Worm (Caenorhabditis elegans): ENCODE data around the gene eor-1.

The eor-1 gene

ce11 chrIV:4771792-4772191 is 27.2 kb downstream of the eor-1 start, which contains the start of gene R11E3.2:
Gene R11E3.2, plus strand, starts transcription at chrIV:4772092.
- TF ChIP-seq unc-130 (GFP tag; optimal IDR thresholded peaks at IDR 0.05): no peak
- TF ChIP-seq zip-11 (GFP tag; IDR thresholded peaks at IDR 0.05): no peak
- TF ChIP-seq ztf-7 (tag; optimal IDR thresholded peaks at IDR 0.05): no peak
- peak; percentile 28 for TF ChIP-seq pqm-1 (tag; optimal IDR thresholded peaks at IDR 0.05)
- TF ChIP-seq ceh-82 (tag; optimal IDR thresholded peaks at IDR 0.05): no peak
- TF ChIP-seq zfp-3 (GFP tag; conservative IDR thresholded peaks at IDR 0.05): no peak
- TF ChIP-seq dmd-8 (GFP tag; IDR thresholded peaks at IDR 0.05): no peak

- TF ChIP-seq unc-62 (GFP tag; optimal IDR thresholded peaks at IDR 0.05 in 1 of 2): peak in 1 of 2 experiments; percentile 14
- TF ChIP-seq unc-62 (tag; optimal IDR thresholded peaks at IDR 0.05): no peak
- no peak for TF ChIP-seq lin-13 (GFP tag; optimal IDR thresholded peaks at IDR 0.05)
These were observed 34.6 kb downstream of the eor-1 start, which contains the start of gene npp-26 for ce11 chrIV:4764422-4764821. Gene npp-26, plus strand, starts transcription at chrIV:4764722.

- no peak for TF ChIP-seq Y105C5A.15 (GFP tag; IDR thresholded peaks at IDR 0.05)
These were observed 35.1 kb downstream of the eor-1 start, which contains the start of gene Y17G9B.2 for ce11 chrIV:4763844-4764243. Gene Y17G9B.2, plus strand, starts transcription at chrIV:4764144.

ce11 chrIV:4762990-4763545 is 35.9 kb downstream of the eor-1 start:
- TF ChIP-seq lin-38 (GFP tag; IDR thresholded peaks at IDR 0.05): peak; percentile 83
- TF ChIP-seq snpc-1.2 (GFP tag; IDR thresholded peaks at IDR 0.05): 0 out of 2 replicates have a peak, but pooled peaks have one; percentile 34

ce11 chrIV:4760378-4761084 is 38.4 kb downstream of the eor-1 start, which contains the start of the genes memi-1 and cyp-31A3:
Gene memi-1, minus strand, starts transcription at chrIV:4760428.
Gene cyp-31A3, plus strand, starts transcription at chrIV:4761049.
- TF ChIP-seq F49E8.2 (tag; optimal IDR thresholded peaks at IDR 0.05; ENCODE audit: borderline replicate concordance) (peak; percentile 77), D1046.2 (GFP tag; IDR thresholded peaks at IDR 0.05) (no peak), lin-38 (GFP tag; IDR thresholded peaks at IDR 0.05) (peak; percentile 61), unc-130 (GFP tag; optimal IDR thresholded peaks at IDR 0.05) (peak; percentile 2), duxl-1 (tag; optimal IDR thresholded peaks at IDR 0.05; ENCODE audit: poor library complexity) (no peak), lsy-2 (tag; optimal IDR thresholded peaks at IDR 0.05) (peak in 1 of 2 experiments; percentile 25), snpc-1.2 (GFP tag; IDR thresholded peaks at IDR 0.05) (peak; percentile 86)

- peak in 1 of 2 experiments; percentile 5 for TF ChIP-seq lsy-2 (tag; optimal IDR thresholded peaks at IDR 0.05)
- TF ChIP-seq mes-2 (tag; optimal IDR thresholded peaks at IDR 0.05; ENCODE audit: poor library complexity, severe bottlenecking): peak; percentile 19
- no peak for TF ChIP-seq ceh-32 (tag; optimal IDR thresholded peaks at IDR 0.05; ENCODE audit: poor library complexity)
- TF ChIP-seq aha-1 (tag): no peak
- TF ChIP-seq F49E8.2 (tag; optimal IDR thresholded peaks at IDR 0.05; ENCODE audit: borderline replicate concordance): peak; percentile 27
- peak; percentile 45 for TF ChIP-seq lin-38 (GFP tag; IDR thresholded peaks at IDR 0.05)
- TF ChIP-seq snpc-1.2 (GFP tag; IDR thresholded peaks at IDR 0.05): peak; percentile 63
- peak in 1 of 2 experiments; percentile 73 for TF ChIP-seq unc-62 (GFP tag; optimal IDR thresholded peaks at IDR 0.05 in 1 of 2)
- TF ChIP-seq unc-62 (tag; optimal IDR thresholded peaks at IDR 0.05): no peak
These were observed 40.3 kb downstream of the eor-1 start, which contains the start of gene Y17G9B.8 for ce11 chrIV:4758659-4759058. Gene Y17G9B.8, minus strand, starts transcription at chrIV:4758840.

- TF ChIP-seq set-16 (GFP tag; IDR thresholded peaks at IDR 0.05) (no peak), snpc-1.2 (GFP tag; IDR thresholded peaks at IDR 0.05) (no peak), nhr-6 (tag; optimal IDR thresholded peaks at IDR 0.05) (no peak), unc-62 (GFP tag; optimal IDR thresholded peaks at IDR 0.05 in 1 of 2) (peak in 1 of 2 experiments; percentile 32), unc-62 (tag; optimal IDR thresholded peaks at IDR 0.05) (no peak), hif-1 (tag; optimal IDR thresholded peaks at IDR 0.05) (no peak), attf-4 (tag; optimal IDR thresholded peaks at IDR 0.05) (no peak), zfp-3 (GFP tag; conservative IDR thresholded peaks at IDR 0.05) (no peak), gei-8 (GFP tag; optimal IDR thresholded peaks at IDR 0.05) (no peak), daf-12 (tag; optimal IDR thresholded peaks at IDR 0.05) (no peak), spr-1 (tag; optimal IDR thresholded peaks at IDR 0.05) (no peak), aha-1 (tag) (peak; percentile 90), zip-2 (tag; optimal IDR thresholded peaks at IDR 0.05) (no peak), dve-1 (tag; optimal IDR thresholded peaks at IDR 0.05; ENCODE audit: insufficient read depth) (no peak)
These were observed 42.9 kb downstream of the eor-1 start, which contains the start of the genes fbxb-77 and Y17G9B.11 for ce11 chrIV:4755929-4756655. Gene fbxb-77, minus strand, starts transcription at chrIV:4756157. Gene Y17G9B.11, plus strand, starts transcription at chrIV:4756605.

All from whole organism, L4 larva.